Fruit fly (Drosophila melanogaster) S2 (cell line): Measurements from ENCODE around the gene pcx.

Experiments used
- CG8478 ChIP-seq: fragments of >200 bp; optimal IDR thresholded peaks from 2 replicates; lab custom pipeline; 2018
- CTCF ChIP-seq, 2 experiments: fragments of >200 bp; optimal IDR thresholded peaks; 2 replicates each; lab custom pipeline; 2018

DNA sequence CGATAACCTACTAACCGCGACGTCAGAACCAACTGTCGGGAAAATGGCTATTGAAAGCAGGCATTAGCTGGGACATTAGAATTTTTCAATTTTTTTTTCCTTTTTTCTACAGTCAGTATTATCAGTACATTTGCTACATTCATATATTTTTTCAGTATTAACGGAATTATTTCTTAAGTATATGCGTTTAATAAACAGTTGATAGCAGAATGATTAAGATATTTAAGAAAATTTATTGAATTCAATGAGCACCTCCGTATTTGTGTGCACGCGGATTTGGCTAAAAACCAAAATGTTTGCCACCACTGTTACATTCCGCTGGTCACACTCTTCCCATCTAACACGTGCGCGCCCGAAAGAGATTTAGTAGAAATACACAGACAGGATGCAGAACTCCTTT lies 37.4 kb downstream of the pcx start, which contains the start of the genes temp and CG3071:
- TF ChIP-seq CG8478 (lab: Kevin White, UChicago) (no peak), CTCF (optimal IDR thresholded peaks at IDR 0.05; lab: Kevin White, UChicago) (no peak)
